Worm (Caenorhabditis elegans): ENCODE measurements around the gene T25E4.1.

The T25E4.1 gene

DNA sequence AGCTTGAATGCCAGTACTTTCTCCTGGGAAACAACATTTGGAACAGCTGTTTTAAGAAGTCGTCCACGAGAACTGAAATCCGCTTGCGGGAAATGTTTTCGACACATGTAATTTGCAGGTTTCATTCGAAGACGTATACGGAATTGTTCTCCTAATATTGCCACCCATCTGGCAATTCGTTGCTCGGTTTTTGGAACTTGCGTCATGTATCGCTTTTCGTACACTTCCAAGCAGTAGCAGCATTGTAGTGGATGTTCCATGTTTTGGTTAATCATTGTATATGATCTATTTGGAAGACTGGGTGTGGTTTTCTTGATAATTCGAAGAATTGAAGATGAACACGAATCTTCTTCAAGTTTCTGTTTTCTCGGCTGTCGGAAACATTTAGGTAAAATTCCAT lies 9.7 kb downstream of the T25E4.1 start:
- TF ChIP-seq unc-62 (GFP tag; optimal IDR thresholded peaks at IDR 0.05 in 1 of 2) (peak in 1 of 2 experiments; percentile 74), unc-62 (tag; optimal IDR thresholded peaks at IDR 0.05) (no peak), aha-1 (tag) (peak; percentile 91), Y75B8A.6 (GFP tag; IDR thresholded peaks at IDR 0.05) (no peak)

DNA sequence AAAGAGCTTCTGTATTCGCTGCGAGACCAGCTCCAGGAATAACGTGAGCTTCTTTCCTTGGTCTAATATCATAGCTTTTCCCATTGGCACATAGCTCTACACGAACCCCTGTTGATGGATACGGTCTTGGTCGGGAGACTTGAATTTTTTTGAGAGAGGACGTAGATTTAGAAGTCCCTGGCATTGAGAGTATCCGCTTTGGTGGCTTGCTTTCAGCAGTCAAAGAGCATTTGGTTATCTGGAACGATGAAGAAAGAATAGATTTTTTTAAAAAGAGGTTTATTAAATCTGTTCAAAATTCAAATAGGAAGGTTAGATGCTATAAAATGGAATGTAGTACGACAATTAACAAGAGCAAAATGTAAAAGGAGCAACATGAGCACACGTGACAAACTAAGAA lies 11.6 kb downstream of the T25E4.1 start, which contains the start of gene C17G10.13:
Gene C17G10.13, minus strand, starts transcription at position 101 of the 400 bp plus-strand sequence.
- TF ChIP-seq unc-130 (GFP tag; optimal IDR thresholded peaks at IDR 0.05): no peak

DNA sequence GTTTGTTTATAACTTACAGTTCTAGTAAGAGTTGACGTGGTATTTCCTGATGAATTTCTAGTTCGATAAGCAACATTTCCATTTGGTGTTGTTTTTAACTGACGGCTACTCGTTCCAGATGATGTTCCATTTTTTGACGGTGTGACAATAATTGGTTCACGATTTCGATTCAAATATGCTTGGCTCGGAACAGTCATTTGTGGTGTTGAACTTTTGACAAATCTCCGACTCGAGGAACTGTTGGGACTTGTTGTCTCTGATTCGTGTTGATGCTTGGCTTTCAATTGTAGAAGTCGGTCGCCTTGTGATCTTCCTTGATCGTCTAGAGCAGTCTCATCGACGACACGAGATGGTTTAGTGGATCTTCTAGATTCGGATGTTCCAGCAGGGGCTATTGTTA lies 13.4 kb downstream of the T25E4.1 start:
- TF ChIP-seq attf-4 (tag; optimal IDR thresholded peaks at IDR 0.05) (no peak), spr-3 (GFP tag; optimal IDR thresholded peaks at IDR 0.05) (no peak), F10B5.3 (tag; optimal IDR thresholded peaks at IDR 0.05) (no peak), nhr-77 (tag; optimal IDR thresholded peaks at IDR 0.05) (no peak), unc-62 (GFP tag; optimal IDR thresholded peaks at IDR 0.05 in 1 of 2) (peak in 1 of 2 experiments; percentile 68), unc-62 (tag; optimal IDR thresholded peaks at IDR 0.05) (no peak)

DNA sequence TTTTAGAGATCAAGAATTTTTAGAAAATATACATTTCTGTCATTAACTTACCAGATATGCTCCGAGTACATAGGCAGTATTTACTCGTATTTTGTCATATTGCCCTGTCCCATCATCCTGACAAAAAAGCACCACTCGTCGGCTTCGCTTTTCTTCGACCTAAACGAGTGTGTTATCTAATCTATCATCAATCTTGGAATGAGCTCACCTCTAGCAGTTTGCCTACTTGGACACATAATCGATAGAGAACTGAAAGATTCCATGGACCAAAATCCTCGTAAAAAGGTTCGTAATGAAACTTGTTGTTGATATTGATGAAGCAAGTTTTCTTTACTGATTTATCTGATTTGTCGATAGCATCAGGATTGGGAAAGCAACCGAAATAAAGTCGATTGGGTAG lies 14.7 kb downstream of the T25E4.1 start:
- TF ChIP-seq unc-62 (GFP tag; optimal IDR thresholded peaks at IDR 0.05 in 1 of 2) (peak in 1 of 2 experiments; percentile 52), unc-62 (tag; optimal IDR thresholded peaks at IDR 0.05) (no peak), hif-1 (tag; optimal IDR thresholded peaks at IDR 0.05) (no peak)

DNA sequence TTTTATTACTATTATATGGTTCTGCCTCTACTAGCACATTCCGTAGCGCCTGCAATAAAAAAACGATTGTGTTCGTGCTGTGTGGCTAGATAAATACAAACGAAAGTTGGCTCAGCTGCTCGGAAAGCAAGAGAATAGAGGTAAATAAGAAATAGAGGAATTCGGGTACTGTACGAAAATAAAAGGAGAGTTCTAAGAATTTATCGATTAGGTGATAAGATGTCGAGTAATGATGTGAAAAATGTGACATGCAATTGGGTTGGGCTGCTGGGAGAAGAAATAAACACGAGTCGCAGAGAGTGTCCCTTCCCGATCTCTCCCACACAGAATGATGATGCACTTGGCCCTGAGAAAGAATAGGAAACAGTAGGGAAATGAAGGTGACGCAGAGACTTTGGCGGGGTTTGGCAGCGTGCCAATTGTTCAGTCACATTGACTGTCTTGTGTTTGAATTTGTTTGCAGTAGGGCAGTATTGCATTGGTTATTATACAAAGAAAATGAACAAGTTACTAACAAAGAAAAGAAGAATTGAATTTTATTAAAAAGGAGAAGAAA lies 15.3 kb downstream of the T25E4.1 start, which contains the start of gene cdc-14:
Gene cdc-14, minus strand, starts transcription at position 51 of the 556 bp plus-strand sequence.
- no peak for TF ChIP-seq R02D3.7 (tag; optimal IDR thresholded peaks at IDR 0.05)
- TF ChIP-seq ces-1 (GFP tag; optimal IDR thresholded peaks at IDR 0.05): no peak
- TF ChIP-seq ztf-7 (tag; optimal IDR thresholded peaks at IDR 0.05): peak; percentile 49
- no peak for TF ChIP-seq ceh-28 (tag; optimal IDR thresholded peaks at IDR 0.05)
- no peak for TF ChIP-seq attf-4 (tag; optimal IDR thresholded peaks at IDR 0.05)
- no peak for TF ChIP-seq ceh-62 (tag; optimal IDR thresholded peaks at IDR 0.05)
- no peak for TF ChIP-seq zip-11 (GFP tag; IDR thresholded peaks at IDR 0.05)
- TF ChIP-seq spr-1 (tag; optimal IDR thresholded peaks at IDR 0.05): no peak
- TF ChIP-seq mdl-1 (tag; optimal IDR thresholded peaks at IDR 0.05): peak in 1 of 2 experiments; percentile 72
- TF ChIP-seq ceh-32 (tag; optimal IDR thresholded peaks at IDR 0.05; ENCODE audit: poor library complexity): no peak
- no peak for TF ChIP-seq lin-1 (GFP tag; IDR thresholded peaks at IDR 0.05)
- no peak for TF ChIP-seq ama-1 (optimal IDR thresholded peaks at IDR 0.05)
- TF ChIP-seq pqm-1 (tag; optimal IDR thresholded peaks at IDR 0.05): no peak
- TF ChIP-seq mes-2 (tag; optimal IDR thresholded peaks at IDR 0.05; ENCODE audit: poor library complexity, severe bottlenecking): peak; percentile 62
- TF ChIP-seq rbr-2 (tag; optimal IDR thresholded peaks at IDR 0.05): peak; percentile 32
- no peak for TF ChIP-seq nhr-48 (tag; optimal IDR thresholded peaks at IDR 0.05)
- TF ChIP-seq lin-15B (tag; optimal IDR thresholded peaks at IDR 0.05): no peak
- peak; percentile 75 for TF ChIP-seq lin-38 (GFP tag; IDR thresholded peaks at IDR 0.05)
- no peak for TF ChIP-seq aly-2 (tag; optimal IDR thresholded peaks at IDR 0.05)
- no peak for TF ChIP-seq daf-12 (tag; optimal IDR thresholded peaks at IDR 0.05)
- no peak for TF ChIP-seq ceh-82 (tag; optimal IDR thresholded peaks at IDR 0.05)
- no peak for TF ChIP-seq lin-39 (tag; optimal IDR thresholded peaks at IDR 0.05)
- TF ChIP-seq lim-7 (GFP tag; IDR thresholded peaks at IDR 0.05): no peak
- TF ChIP-seq fos-1 (tag; optimal IDR thresholded peaks at IDR 0.05): no peak
- TF ChIP-seq ZK337.2 (GFP tag; IDR thresholded peaks at IDR 0.05): no peak
- no peak for TF ChIP-seq Y48G9A.11 (GFP tag; IDR thresholded peaks at IDR 0.05)
- no peak for TF ChIP-seq pha-4 (GFP tag; IDR thresholded peaks at IDR 0.05)
- peak; percentile 13 for TF ChIP-seq pha-4 (tag; optimal IDR thresholded peaks at IDR 0.05)
- TF ChIP-seq jun-1 (tag; optimal IDR thresholded peaks at IDR 0.05): no peak
- TF ChIP-seq skn-1 (tag; optimal IDR thresholded peaks at IDR 0.05): no peak
- TF ChIP-seq lsy-2 (tag; optimal IDR thresholded peaks at IDR 0.05): peak; percentile 9 to 80
- TF ChIP-seq nhr-41 (GFP tag; IDR thresholded peaks at IDR 0.05): no peak
- peak; percentile 39; the same call in 1 of the 2 replicates for TF ChIP-seq dmd-6 (GFP tag; IDR thresholded peaks at IDR 0.05)
- TF ChIP-seq daf-16 (GFP tag; optimal IDR thresholded peaks at IDR 0.05): peak in 1 of 2 experiments; percentile 12
- TF ChIP-seq daf-16 (tag; optimal IDR thresholded peaks at IDR 0.05): peak; percentile 56
- no peak for TF ChIP-seq F44E2.7 (GFP tag; IDR thresholded peaks at IDR 0.05)

Measured in whole organism, L4 larva.